Worm (Caenorhabditis elegans) whole organism, L4/young adult: ENCODE results near the gene C44B7.5.

Experiments
- W03F9.2 ChIP-seq: fragments of 150-350 bp; optimal IDR thresholded peaks from 2 replicates; lab custom pipeline; 2014; ENCODE audit warnings: missing biosample characterization, missing genetic modification characterization
- dao-5 ChIP-seq: sonication (generic microtip); optimal IDR thresholded peaks from 2 replicates; lab custom pipeline; 2016; ENCODE audit warnings: missing genotype, missing genetic modification characterization, moderate library complexity, missing compliant biosample characterization
- him-1 ChIP-seq: sonication (generic microtip); optimal IDR thresholded peaks from 2 replicates; lab custom pipeline; 2016; ENCODE audit warnings: missing genotype, missing genetic modification reagents, missing genetic modification characterization, missing compliant biosample characterization

- TF ChIP-seq W03F9.2: no peak
- TF ChIP-seq him-1 (tag; lab: Kevin White, UChicago): no peak
- no peak for TF ChIP-seq dao-5 (tag; lab: Kevin White, UChicago)
Measured at ce11 chrII:6832695-6833389, 39.6 kb downstream of the C44B7.5 start.
